Worm (Caenorhabditis elegans): Measurements from ENCODE around the gene srv-10.

ce11 chrV:13413301-13413700 lies 10.4 kb upstream of the srv-10 start:
- TF ChIP-seq unc-62 (GFP tag; optimal IDR thresholded peaks at IDR 0.05) (no peak), nhr-76 (tag; optimal IDR thresholded peaks at IDR 0.05) (no peak), ceh-8 (GFP tag; optimal IDR thresholded peaks at IDR 0.05) (no peak), jun-1 (tag; optimal IDR thresholded peaks at IDR 0.05) (no peak), tbx-2 (tag; optimal IDR thresholded peaks at IDR 0.05) (no peak), ztf-11 (tag; optimal IDR thresholded peaks at IDR 0.05) (no peak), nhr-28 (tag; optimal IDR thresholded peaks at IDR 0.05) (no peak)

Measured in whole organism, L1 larva.